Worm (Caenorhabditis elegans) whole organism, L1 larva: Measurements from ENCODE around the gene trp-1.

ENCODE experiments used
- Y116A8C.19 ChIP-seq: sonication (generic microtip); optimal IDR thresholded peaks from 2 replicates; lab custom pipeline; 2016; ENCODE audit warnings: missing compliant biosample characterization, missing genetic modification characterization, borderline replicate concordance
- aha-1 ChIP-seq: fragments of 150-350 bp; optimal IDR thresholded peaks from 2 replicates; lab custom pipeline; 2014; ENCODE audit warnings: missing biosample characterization, missing genetic modification characterization
- ces-1 ChIP-seq: fragments of 150-350 bp; optimal IDR thresholded peaks from 2 replicates; lab custom pipeline; 2014; ENCODE audit warnings: missing biosample characterization, missing genetic modification reagents, missing genetic modification characterization
- efl-1 ChIP-seq, 4 experiments: fragments of 150-350 bp; optimal IDR thresholded peaks in 3 of 4; peaks in 1 of 4; 1 replicate in 1 of 4; 2 replicates in 3 of 4; lab custom pipeline; 2014; ENCODE audit warnings: missing biosample characterization in 2 of 4, missing genetic modification characterization in 2 of 4, missing genetic modification reagents in 2 of 4
- egl-13 ChIP-seq: sonication (generic microtip); optimal IDR thresholded peaks from 2 replicates; lab custom pipeline; 2016; ENCODE audit warnings: missing genotype, missing genetic modification reagents, missing genetic modification characterization, missing compliant biosample characterization
- elt-2 ChIP-seq: sonication (generic microtip); optimal IDR thresholded peaks from 2 replicates; lab custom pipeline; 2016; ENCODE audit warnings: missing genetic modification characterization, mild to moderate bottlenecking, inconsistent platforms, missing compliant biosample characterization, missing genetic modification reagents
- elt-3 ChIP-seq, 6 experiments: fragments of 150-350 bp in 1 of 6; sonication (generic microtip); optimal IDR thresholded peaks; 2 replicates each; lab custom pipeline; 2017 to 2018; ENCODE audit warnings: missing biosample characterization in 6 of 6, missing genetic modification characterization in 6 of 6, inconsistent platforms in 1 of 6
- fkh-10 ChIP-seq: sonication (generic microtip); optimal IDR thresholded peaks from 2 replicates; lab custom pipeline; 2017; ENCODE audit warnings: missing biosample characterization, missing genetic modification reagents, missing genetic modification characterization
- grh-1 ChIP-seq: fragments of 200-800 bp; sonication (Bioruptor generic); IDR thresholded peaks from 2 replicates; pipeline ENCODE4 v1.3.6; 2022; ENCODE audit warnings: missing genetic modification reagents, missing genetic modification characterization, missing compliant biosample characterization
- hpl-2 ChIP-seq: fragments of 150-350 bp; optimal IDR thresholded peaks from 2 replicates; lab custom pipeline; 2014; ENCODE audit warnings: missing biosample characterization, missing genetic modification reagents, missing genetic modification characterization
- isw-1 ChIP-seq: fragments of 200-800 bp; sonication (Bioruptor generic); IDR thresholded peaks from 2 replicates; pipeline ENCODE4 v1.3.6; 2022; ENCODE audit warnings: missing genetic modification characterization, missing compliant biosample characterization
- lin-14 ChIP-seq: fragments of 200-800 bp; sonication (Bioruptor generic); optimal IDR thresholded peaks from 2 replicates; lab custom pipeline; 2018; ENCODE audit warnings: mild to moderate bottlenecking, missing genetic modification characterization, moderate library complexity, missing compliant biosample characterization
- lin-35 ChIP-seq, 2 experiments: fragments of 150-350 bp; optimal IDR thresholded peaks; 2 replicates each; lab custom pipeline; 2014; ENCODE audit warnings: missing biosample characterization in 2 of 2, missing genetic modification characterization in 2 of 2, missing genetic modification reagents in 2 of 2
- lsy-2 ChIP-seq, 2 experiments: fragments of 150-350 bp; optimal IDR thresholded peaks; 2 replicates each; lab custom pipeline; 2014; ENCODE audit warnings: missing biosample characterization in 2 of 2, missing genetic modification characterization in 2 of 2
- mdl-1 ChIP-seq, 2 experiments: fragments of 150-350 bp; optimal IDR thresholded peaks; 2 replicates each; lab custom pipeline; 2014 to 2017; ENCODE audit warnings: missing biosample characterization in 2 of 2, missing genetic modification characterization in 2 of 2, inconsistent platforms in 1 of 2
- mef-2 ChIP-seq: fragments of 150-350 bp; optimal IDR thresholded peaks from 2 replicates; lab custom pipeline; 2014; ENCODE audit warnings: missing biosample characterization, missing genetic modification characterization
- nhr-12 ChIP-seq: sonication (generic microtip); optimal IDR thresholded peaks from 2 replicates; lab custom pipeline; 2017; ENCODE audit warnings: missing biosample characterization, missing genetic modification characterization
- nhr-19 ChIP-seq: fragments of 200-800 bp; sonication (Bioruptor generic); conservative IDR thresholded peaks from 2 replicates; pipeline ENCODE4 v1.3.6; 2022; ENCODE audit warnings: missing genetic modification characterization, missing compliant biosample characterization
- nhr-77 ChIP-seq: fragments of 150-350 bp; optimal IDR thresholded peaks from 2 replicates; lab custom pipeline; 2014; ENCODE audit warnings: missing biosample characterization, missing genetic modification characterization
- pqm-1 ChIP-seq: sonication (generic microtip); optimal IDR thresholded peaks from 3 replicates; lab custom pipeline; 2017; ENCODE audit warnings: missing biosample characterization, missing genetic modification characterization
- sptf-1 ChIP-seq: fragments of 150-350 bp; optimal IDR thresholded peaks from 2 replicates; lab custom pipeline; 2014; ENCODE audit warnings: missing biosample characterization, missing genetic modification characterization
- unc-130 ChIP-seq: fragments of 150-350 bp; optimal IDR thresholded peaks from 2 replicates; lab custom pipeline; 2017; ENCODE audit warnings: missing biosample characterization, missing genetic modification characterization, inconsistent platforms
- unc-98 ChIP-seq: fragments of 200-800 bp; sonication (Bioruptor generic); IDR thresholded peaks from 2 replicates; pipeline ENCODE4 v1.3.6; 2022; ENCODE audit warnings: missing genetic modification characterization, missing compliant biosample characterization
- zag-1 ChIP-seq: fragments of 150-350 bp; optimal IDR thresholded peaks from 2 replicates; lab custom pipeline; 2014; ENCODE audit warnings: missing biosample characterization, missing genetic modification characterization
- zip-4 ChIP-seq: fragments of 200-800 bp; sonication (Bioruptor generic); optimal IDR thresholded peaks from 2 replicates; lab custom pipeline; 2018; ENCODE audit warnings: mild to moderate bottlenecking, missing genetic modification characterization, moderate library complexity, missing compliant biosample characterization
- ztf-4 ChIP-seq: fragments of 150-350 bp; optimal IDR thresholded peaks from 2 replicates; lab custom pipeline; 2014; ENCODE audit warnings: missing biosample characterization, missing genetic modification characterization

trp-1 gene

DNA sequence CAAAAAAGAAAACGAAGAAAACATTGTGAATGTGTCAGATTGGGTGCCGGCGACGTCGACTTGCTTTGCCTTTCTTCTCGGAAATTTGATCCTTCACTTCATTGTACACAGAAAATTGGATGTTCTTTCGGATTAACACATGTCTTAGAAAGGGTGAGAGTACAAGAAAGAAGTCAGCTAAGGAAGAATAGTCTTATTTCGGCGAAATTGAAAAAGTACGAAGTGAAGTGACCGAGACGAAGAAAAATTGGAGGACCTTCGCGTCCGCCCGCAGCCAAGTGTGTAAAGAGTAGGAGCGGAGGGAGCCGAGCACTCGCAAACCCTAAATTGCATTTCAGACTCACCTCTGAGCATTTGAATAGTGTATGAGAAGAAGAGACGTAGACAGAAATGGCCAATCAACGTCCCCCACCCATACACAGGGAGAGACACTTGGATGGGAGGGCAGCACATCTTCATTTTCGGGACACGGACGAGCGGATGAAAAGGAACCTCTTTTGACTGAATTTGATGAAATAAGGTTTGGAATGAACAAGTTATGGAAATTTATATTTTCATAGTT lies 53.7 kb downstream of the trp-1 start, which contains the start of gene glr-1:
Gene glr-1, minus strand, starts transcription at position 51 of the 562 bp plus-strand sequence.
- TF ChIP-seq aha-1 (no peak), lin-14 (GFP tag; lab: Kevin White, UChicago) (peak; percentile 64), nhr-19 (GFP tag; lab: Robert Waterston, UW) (no peak), mdl-1 (tag; optimal IDR thresholded peaks at IDR 0.05; lab: Kevin White, UChicago) (no peak), ces-1 (peak; percentile 71), efl-1 (optimal IDR thresholded peaks at IDR 0.05; lab: Kevin White, UChicago) (no peak), efl-1 (GFP tag; optimal IDR thresholded peaks at IDR 0.05 in 1 of 2; lab: Kevin White, UChicago) (peak in 1 of 2 experiments; percentile 43), fkh-10 (GFP tag; lab: Kevin White, UChicago) (peak; percentile 74)

DNA sequence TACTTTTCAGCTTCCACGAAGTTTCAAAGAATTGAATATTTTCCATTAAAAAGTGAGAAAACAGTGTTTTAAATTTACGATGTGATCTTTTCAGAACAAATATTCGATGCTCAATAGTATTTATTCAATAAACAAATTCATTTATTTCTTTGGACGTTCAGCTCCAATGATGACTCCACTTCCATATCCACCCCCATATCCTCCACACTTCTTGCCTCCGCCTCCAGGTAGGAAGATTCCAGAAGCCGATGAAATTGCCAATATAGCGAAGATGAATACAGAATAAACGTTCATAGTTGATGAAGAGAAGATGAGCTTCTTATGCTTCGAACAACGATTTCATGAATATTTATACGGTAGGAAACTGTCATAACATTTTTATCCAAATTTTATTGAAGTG lies 54.3 kb downstream of the trp-1 start, which contains the start of gene fip-3:
Gene fip-3, minus strand, starts transcription at position 294 of the 400 bp plus-strand sequence.
- TF ChIP-seq lin-35 (GFP tag; optimal IDR thresholded peaks at IDR 0.05; lab: Kevin White, UChicago) (no peak), pqm-1 (no peak), lin-14 (GFP tag; lab: Kevin White, UChicago) (no peak), zip-4 (GFP tag; lab: Kevin White, UChicago) (no peak), lsy-2 (tag; optimal IDR thresholded peaks at IDR 0.05; lab: Kevin White, UChicago) (no peak), mef-2 (tag; lab: Kevin White, UChicago) (no peak), elt-3 (tag; optimal IDR thresholded peaks at IDR 0.05; lab: Kevin White, UChicago) (no peak), unc-98 (GFP tag; lab: Robert Waterston, UW) (no peak), mdl-1 (tag; optimal IDR thresholded peaks at IDR 0.05; lab: Kevin White, UChicago) (no peak), unc-130 (tag; lab: Kevin White, UChicago) (no peak), nhr-77 (tag; lab: Kevin White, UChicago) (no peak), ces-1 (no peak), ztf-4 (tag; lab: Kevin White, UChicago) (no peak), hpl-2 (GFP tag; lab: Kevin White, UChicago) (no peak), isw-1 (GFP tag; lab: Robert Waterston, UW) (no peak), Y116A8C.19 (no peak), elt-2 (tag; lab: Kevin White, UChicago) (no peak), sptf-1 (tag; lab: Kevin White, UChicago) (no peak)

DNA sequence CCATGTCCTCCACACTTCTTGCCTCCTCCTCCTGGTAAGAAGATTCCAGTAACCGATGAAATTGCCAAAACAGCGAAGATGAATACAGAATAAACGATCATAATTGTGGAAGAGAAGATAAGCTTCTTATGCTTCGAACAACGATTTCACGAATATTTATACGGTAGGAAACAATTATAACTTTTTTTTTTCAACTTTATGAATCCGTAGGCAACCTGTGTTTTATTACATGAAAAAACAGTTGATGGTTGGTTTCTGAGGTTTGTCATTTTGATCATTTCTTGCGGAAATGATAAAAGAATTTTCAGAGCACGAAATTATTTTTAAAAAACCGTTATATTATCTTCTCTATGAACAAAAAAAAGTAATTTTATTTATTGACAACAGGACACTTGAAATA lies 56.0 kb downstream of the trp-1 start, which contains the start of gene fipr-16:
Gene fipr-16, minus strand, starts transcription at position 101 of the 400 bp plus-strand sequence.
- no peak for TF ChIP-seq nhr-19 (GFP tag; lab: Robert Waterston, UW)
- TF ChIP-seq egl-13 = no peak
- no peak for TF ChIP-seq zag-1
- TF ChIP-seq nhr-12 (tag; lab: Kevin White, UChicago) = no peak
- no peak for TF ChIP-seq ces-1
- TF ChIP-seq aha-1 = no peak
- no peak for TF ChIP-seq grh-1 (GFP tag; lab: Robert Waterston, UW)
